Fruit fly (Drosophila melanogaster): ENCODE measurements around the gene CG34456.
A peak's percentile ranks its signal among the peaks of the same experiment; 100 is the strongest.

The CG34456 gene

DNA sequence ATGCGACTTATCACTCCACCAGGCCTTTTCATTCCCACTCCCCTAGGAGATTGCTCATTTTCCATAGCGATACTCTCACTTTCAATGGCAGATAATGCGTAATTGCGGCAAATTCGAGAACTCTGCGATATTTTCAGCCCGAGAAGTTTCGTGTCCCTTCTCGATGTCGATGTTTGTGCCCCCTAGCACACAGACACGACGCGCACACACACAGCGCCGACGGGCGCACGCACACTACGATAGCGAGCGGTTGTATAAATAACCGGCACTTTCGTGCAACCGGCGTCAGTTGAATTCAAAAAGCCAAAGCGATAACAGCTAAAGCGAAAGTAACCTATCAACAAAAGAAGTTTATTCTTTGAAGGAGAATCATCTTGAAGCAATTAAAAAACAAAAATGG, 19.7 kb downstream of the CG34456 start, which contains the start of gene Hsp23 (continued):
- TF ChIP-seq CG17385 (GFP tag; optimal IDR thresholded peaks at IDR 0.05), result no peak
- TF ChIP-seq CG11695 (GFP tag; IDR thresholded peaks at IDR 0.05), result no peak
- TF ChIP-seq h (optimal IDR thresholded peaks at IDR 0.05), result no peak
- TF ChIP-seq CG2875 (GFP tag; optimal IDR thresholded peaks at IDR 0.05), result no peak
- peak; percentile 11 for TF ChIP-seq D19A (tag; optimal IDR thresholded peaks at IDR 0.05)
- TF ChIP-seq vnd (GFP tag; IDR thresholded peaks at IDR 0.05; ENCODE audit: partially characterized antibody), result no peak
- TF ChIP-seq CG34376 (GFP tag; optimal IDR thresholded peaks at IDR 0.05), result no peak
- no peak for TF ChIP-seq CG30431 (GFP tag; optimal IDR thresholded peaks at IDR 0.05)
- no peak for TF ChIP-seq CG17359 (tag; optimal IDR thresholded peaks at IDR 0.05)
- TF ChIP-seq CG33557 (GFP tag; optimal IDR thresholded peaks at IDR 0.05), result peak; percentile 11
- TF ChIP-seq Vsx1 (GFP tag; optimal IDR thresholded peaks at IDR 0.05), result no peak
- no peak for TF ChIP-seq pum (GFP tag; optimal IDR thresholded peaks at IDR 0.05)
- TF ChIP-seq CG2116 (GFP tag; optimal IDR thresholded peaks at IDR 0.05), result no peak
- no peak for TF ChIP-seq NfI (GFP tag; optimal IDR thresholded peaks at IDR 0.05)
- TF ChIP-seq sisA (GFP tag; IDR thresholded peaks at IDR 0.05), result no peak
- TF ChIP-seq CG9797 (GFP tag; optimal IDR thresholded peaks at IDR 0.05), result no peak
- no peak for TF ChIP-seq ken (GFP tag; IDR thresholded peaks at IDR 0.05)
- peak; percentile 37; the same call in 1 of the 2 replicates for TF ChIP-seq bbx (GFP tag; IDR thresholded peaks at IDR 0.05; ENCODE audit: partially characterized antibody)
- peak; percentile 38; the same call in 1 of the 2 replicates for TF ChIP-seq sna (GFP tag; IDR thresholded peaks at IDR 0.05; ENCODE audit: partially characterized antibody)
- peak; percentile 65 for TF ChIP-seq lbe (GFP tag; optimal IDR thresholded peaks at IDR 0.05)
- no peak for TF ChIP-seq Oli (tag; optimal IDR thresholded peaks at IDR 0.05)
- peak; percentile 44 for TF ChIP-seq Scr (GFP tag; IDR thresholded peaks at IDR 0.05; ENCODE audit: partially characterized antibody)
- TF ChIP-seq shn (GFP tag; optimal IDR thresholded peaks at IDR 0.05), result no peak

dm6 chr3L:9383345-9384075, 21.6 kb downstream of the CG34456 start, which contains the start of gene Hsp27:
Hsp27 (plus strand) TSS chr3L:9384063.
- TF ChIP-seq salm (tag; optimal IDR thresholded peaks at IDR 0.05), result peak; percentile 97
- peak; percentile 70 for TF ChIP-seq Sry-β (GFP tag; optimal IDR thresholded peaks at IDR 0.05)
- peak; percentile 82 for TF ChIP-seq Nf-YC (tag; optimal IDR thresholded peaks at IDR 0.05)
- peak; percentile 98 for TF ChIP-seq Aef1 (GFP tag; IDR thresholded peaks at IDR 0.05)
- peak; percentile 78 for TF ChIP-seq ash1 (GFP tag; optimal IDR thresholded peaks at IDR 0.05)
- peak; percentile 83 for TF ChIP-seq Hmx (GFP tag; optimal IDR thresholded peaks at IDR 0.05)
- TF ChIP-seq fd64A (GFP tag; optimal IDR thresholded peaks at IDR 0.05), result peak; percentile 96
- peak; percentile 95 for TF ChIP-seq CG2202 (tag; optimal IDR thresholded peaks at IDR 0.05)
- TF ChIP-seq CG11504 (tag; optimal IDR thresholded peaks at IDR 0.05), result peak; percentile 97
- peak; percentile 95 for TF ChIP-seq Ravus (GFP tag; IDR thresholded peaks at IDR 0.05)
- TF ChIP-seq crol (GFP tag; IDR thresholded peaks at IDR 0.05), result peak; percentile 75
- TF ChIP-seq MESR4 (GFP tag; optimal IDR thresholded peaks at IDR 0.05), result peak; percentile 63
- TF ChIP-seq vvl (GFP tag; IDR thresholded peaks at IDR 0.05), result peak; percentile 99
- TF ChIP-seq da (GFP tag; optimal IDR thresholded peaks at IDR 0.05), result peak; percentile 49
- peak; percentile 98 for TF ChIP-seq gce (GFP tag; IDR thresholded peaks at IDR 0.05)
- TF ChIP-seq ftz-f1 (GFP tag; optimal IDR thresholded peaks at IDR 0.05), result peak; percentile 81
- peak; percentile 98 for TF ChIP-seq phol (tag; optimal IDR thresholded peaks at IDR 0.05)
- TF ChIP-seq CG7786 (GFP tag; optimal IDR thresholded peaks at IDR 0.05), result peak; percentile 88
- peak; percentile 95 for TF ChIP-seq dmrt11E (tag; optimal IDR thresholded peaks at IDR 0.05)
- TF ChIP-seq kah (GFP tag; optimal IDR thresholded peaks at IDR 0.05), result peak; percentile 91
- TF ChIP-seq Atf3 (GFP tag; optimal IDR thresholded peaks at IDR 0.05), result peak; percentile 74
- peak; percentile 98 for TF ChIP-seq PHDP (tag; optimal IDR thresholded peaks at IDR 0.05)
- peak; percentile 96 for TF ChIP-seq CG12155 (GFP tag; optimal IDR thresholded peaks at IDR 0.05)
- no peak for TF ChIP-seq vnd (GFP tag; IDR thresholded peaks at IDR 0.05; ENCODE audit: partially characterized antibody)
- TF ChIP-seq CG10147 (GFP tag; optimal IDR thresholded peaks at IDR 0.05), result peak; percentile 96
- TF ChIP-seq B-H1 (GFP tag; IDR thresholded peaks at IDR 0.05), result peak; percentile 98
- TF ChIP-seq ATbp (GFP tag; optimal IDR thresholded peaks at IDR 0.05), result peak; percentile 99
- peak; percentile 98 for TF ChIP-seq CG17328 (GFP tag; IDR thresholded peaks at IDR 0.05)

Measured in whole organism, embryonic.